Worm (Caenorhabditis elegans): ENCODE measurements around the gene xnd-1.

ce11 chrIII:5620186-5620585 lies 15.9 kb downstream of the xnd-1 start:
- TF ChIP-seq unc-62 (GFP tag; optimal IDR thresholded peaks at IDR 0.05) (no peak), madf-3 (GFP tag; IDR thresholded peaks at IDR 0.05) (no peak)
